Worm (Caenorhabditis elegans) whole organism, L4 larva: ENCODE data around the gene F35B3.3.

Experiments used
- D1046.2 ChIP-seq: fragments of 200-800 bp; sonication (Bioruptor generic); IDR thresholded peaks from 2 replicates; pipeline ENCODE4 v1.3.6; 2022; ENCODE audit warnings: missing genetic modification characterization, missing compliant biosample characterization
- F44E2.7 ChIP-seq: fragments of 200-800 bp; sonication (Bioruptor generic); IDR thresholded peaks from 2 replicates; pipeline ENCODE4 v2.1.2; 2022; ENCODE audit warnings: missing genetic modification characterization, missing compliant biosample characterization
- R02D3.7 ChIP-seq: fragments of 150-350 bp; sonication (generic microtip); optimal IDR thresholded peaks from 3 replicates; lab custom pipeline; 2014; ENCODE audit warnings: missing biosample characterization, missing genetic modification characterization
- T26A8.4 ChIP-seq: fragments of 200-800 bp; sonication (Bioruptor generic); IDR thresholded peaks from 2 replicates; pipeline ENCODE4 v1.3.6; 2022; ENCODE audit warnings: missing genetic modification characterization, missing compliant biosample characterization
- Y5F2A.4 ChIP-seq: fragments of 200-800 bp; sonication (Bioruptor generic); optimal IDR thresholded peaks from 2 replicates; lab custom pipeline; 2018; ENCODE audit warnings: mild to moderate bottlenecking, missing genetic modification characterization, missing compliant biosample characterization
- aha-1 ChIP-seq: fragments of 150-350 bp; peaks from one replicate; lab custom pipeline; 2014; ENCODE audit warnings: missing biosample characterization, missing genetic modification characterization
- attf-4 ChIP-seq: sonication (generic microtip); optimal IDR thresholded peaks from 3 replicates; lab custom pipeline; 2017; ENCODE audit warnings: missing biosample characterization, missing genetic modification characterization
- ceh-20 ChIP-seq: fragments of 200-800 bp; sonication (Bioruptor generic); IDR thresholded peaks from 2 replicates; pipeline ENCODE4 v1.3.6; 2022; ENCODE audit warnings: missing genetic modification reagents, missing genetic modification characterization, missing compliant biosample characterization
- ceh-28 ChIP-seq: fragments of 150-350 bp; optimal IDR thresholded peaks from 2 replicates; lab custom pipeline; 2014; ENCODE audit warnings: missing biosample characterization, missing genetic modification reagents, missing genetic modification characterization
- ces-1 ChIP-seq: fragments of 150-350 bp; sonication (generic microtip); optimal IDR thresholded peaks from 4 replicates; lab custom pipeline; 2014; ENCODE audit warnings: missing biosample characterization, missing genetic modification reagents, missing genetic modification characterization
- cey-2 ChIP-seq: sonication (generic microtip); optimal IDR thresholded peaks from 3 replicates; lab custom pipeline; 2017; ENCODE audit warnings: missing genetic modification characterization, mild to moderate bottlenecking, missing compliant biosample characterization, antibody characterized with exemption, borderline replicate concordance; ENCODE audit not compliant: insufficient read depth
- daf-16 ChIP-seq, 3 experiments: sonication (generic microtip); optimal IDR thresholded peaks; 2 replicates each; lab custom pipeline; 2016 to 2017; ENCODE audit warnings: missing genetic modification characterization in 3 of 3, missing genetic modification reagents in 3 of 3, mild to moderate bottlenecking in 2 of 3, missing compliant biosample characterization in 2 of 3, missing biosample characterization in 1 of 3, moderate library complexity in 1 of 3
- dpl-1 ChIP-seq: fragments of 150-350 bp; optimal IDR thresholded peaks from 2 replicates; lab custom pipeline; 2014; ENCODE audit warnings: missing biosample characterization, missing genetic modification reagents, missing genetic modification characterization
- egl-43 ChIP-seq: fragments of 200-800 bp; sonication (Bioruptor generic); IDR thresholded peaks from 2 replicates; pipeline ENCODE4 v1.3.6; 2022; ENCODE audit warnings: missing genetic modification reagents, missing genetic modification characterization, missing compliant biosample characterization
- fos-1 ChIP-seq: fragments of 150-350 bp; optimal IDR thresholded peaks from 2 replicates; lab custom pipeline; 2014; ENCODE audit warnings: missing biosample characterization, missing genetic modification characterization
- hif-1 ChIP-seq, 2 experiments: sonication (generic microtip); optimal IDR thresholded peaks; 2 replicates each; lab custom pipeline; 2016 to 2017; ENCODE audit warnings: missing compliant biosample characterization in 2 of 2, missing genetic modification characterization in 2 of 2, missing genetic modification reagents in 2 of 2, missing genotype in 2 of 2, mild to moderate bottlenecking in 1 of 2
- hlh-30 ChIP-seq: sonication (generic microtip); optimal IDR thresholded peaks from 2 replicates; lab custom pipeline; 2017; ENCODE audit warnings: antibody characterized with exemption, mild to moderate bottlenecking, missing genetic modification characterization, missing compliant biosample characterization; ENCODE audit not compliant: insufficient read depth
- madf-5 ChIP-seq, 2 experiments: fragments of 200-800 bp; sonication (Bioruptor generic); IDR thresholded peaks; 2 replicates each; pipeline ENCODE4 v1.3.6; 2022; ENCODE audit warnings: missing compliant biosample characterization in 2 of 2, missing genetic modification characterization in 2 of 2
- mdl-1 ChIP-seq, 2 experiments: fragments of 150-350 bp in 1 of 2; sonication (generic microtip) in 1 of 2; optimal IDR thresholded peaks; 2 replicates each; lab custom pipeline; 2014 to 2017; ENCODE audit warnings: missing biosample characterization in 2 of 2, missing genetic modification characterization in 2 of 2
- mdt-29 ChIP-seq: fragments of 200-800 bp; sonication (Bioruptor generic); IDR thresholded peaks from 2 replicates; pipeline ENCODE4 v1.3.6; 2022; ENCODE audit warnings: missing genetic modification reagents, missing genetic modification characterization, missing compliant biosample characterization
- mep-1 ChIP-seq: fragments of 150-350 bp; sonication (generic microtip); optimal IDR thresholded peaks from 3 replicates; lab custom pipeline; 2014; ENCODE audit warnings: missing biosample characterization, missing genetic modification characterization
- mxl-2 ChIP-seq: fragments of 200-800 bp; sonication (Bioruptor generic); conservative IDR thresholded peaks from 2 replicates; pipeline ENCODE4 v1.3.6; 2022; ENCODE audit warnings: missing genetic modification reagents, missing genetic modification characterization, missing compliant biosample characterization
- nhr-102 ChIP-seq: sonication (generic microtip); optimal IDR thresholded peaks from 2 replicates; lab custom pipeline; 2016; ENCODE audit warnings: mild to moderate bottlenecking, missing genetic modification characterization, moderate library complexity, missing compliant biosample characterization
- nhr-11 ChIP-seq: fragments of 150-350 bp; optimal IDR thresholded peaks from 2 replicates; lab custom pipeline; 2014; ENCODE audit warnings: missing biosample characterization, missing genetic modification characterization
- nhr-111 ChIP-seq: fragments of 200-800 bp; sonication (Bioruptor generic); optimal IDR thresholded peaks from 2 replicates; lab custom pipeline; 2018; ENCODE audit warnings: mild to moderate bottlenecking, missing genetic modification characterization, missing compliant biosample characterization
- nhr-25 ChIP-seq: sonication (generic microtip); optimal IDR thresholded peaks from 2 replicates; lab custom pipeline; 2017; ENCODE audit warnings: missing genetic modification characterization, mild to moderate bottlenecking, missing compliant biosample characterization, antibody characterized with exemption, moderate library complexity, borderline replicate concordance; ENCODE audit not compliant: insufficient read depth
- nhr-28 ChIP-seq: fragments of 150-350 bp; optimal IDR thresholded peaks from 2 replicates; lab custom pipeline; 2014; ENCODE audit warnings: missing biosample characterization, missing genetic modification characterization
- nhr-41 ChIP-seq: fragments of 200-800 bp; sonication (Bioruptor generic); IDR thresholded peaks from 2 replicates; pipeline ENCODE4 v1.3.6; 2022; ENCODE audit warnings: missing genetic modification reagents, missing genetic modification characterization, missing compliant biosample characterization
- nhr-77 ChIP-seq: fragments of 150-350 bp; optimal IDR thresholded peaks from 2 replicates; lab custom pipeline; 2014; ENCODE audit warnings: missing biosample characterization, missing genetic modification characterization
- pha-4 ChIP-seq, 2 experiments: fragments of 150-350 bp in 1 of 2; fragments of 200-800 bp in 1 of 2; sonication (Bioruptor generic) in 1 of 2; IDR thresholded peaks in 1 of 2; optimal IDR thresholded peaks in 1 of 2; 2 replicates each; pipeline versions ENCODE4 v1.3.6 to Lab custom; 2014 to 2022; ENCODE audit warnings: missing genetic modification characterization in 2 of 2, missing genetic modification reagents in 2 of 2, missing biosample characterization in 1 of 2, missing compliant biosample characterization in 1 of 2
- php-3 ChIP-seq: fragments of 200-800 bp; sonication (Bioruptor generic); IDR thresholded peaks from 2 replicates; pipeline ENCODE4 v1.3.6; 2022; ENCODE audit warnings: missing genetic modification reagents, missing genetic modification characterization, missing compliant biosample characterization
- rbr-2 ChIP-seq: sonication (generic microtip); optimal IDR thresholded peaks from 2 replicates; lab custom pipeline; 2016; ENCODE audit warnings: missing genotype, missing genetic modification characterization, missing compliant biosample characterization
- set-16 ChIP-seq: fragments of 200-800 bp; sonication (Bioruptor generic); IDR thresholded peaks from 2 replicates; pipeline ENCODE4 v1.3.6; 2022; ENCODE audit warnings: missing genetic modification reagents, missing genetic modification characterization, missing compliant biosample characterization
- snpc-1.2 ChIP-seq: fragments of 200-800 bp; sonication (Bioruptor generic); IDR thresholded peaks from 2 replicates; pipeline ENCODE4 v1.3.6; 2022; ENCODE audit warnings: missing genetic modification reagents, missing genetic modification characterization, missing compliant biosample characterization
- snpc-4 ChIP-seq: fragments of 150-350 bp; optimal IDR thresholded peaks from 2 replicates; lab custom pipeline; 2014; ENCODE audit warnings: missing biosample characterization, missing genetic modification characterization
- unc-130 ChIP-seq: sonication (generic microtip); optimal IDR thresholded peaks from 2 replicates; lab custom pipeline; 2016; ENCODE audit warnings: missing genetic modification reagents, missing genetic modification characterization, missing compliant biosample characterization
- unc-39 ChIP-seq: sonication (generic microtip); optimal IDR thresholded peaks from 2 replicates; lab custom pipeline; 2017; ENCODE audit warnings: missing biosample characterization, missing genetic modification characterization
- unc-62 ChIP-seq, 3 experiments: fragments of 150-350 bp in 1 of 3; sonication (generic microtip); optimal IDR thresholded peaks in 2 of 3; peaks in 1 of 3; 1 replicate in 1 of 3; 2 replicates in 2 of 3; lab custom pipeline; 2014 to 2017; ENCODE audit warnings: missing biosample characterization in 3 of 3, missing genetic modification characterization in 3 of 3, missing genetic modification reagents in 3 of 3, missing genotype in 1 of 3
- zfp-3 ChIP-seq: fragments of 200-800 bp; sonication (Bioruptor generic); conservative IDR thresholded peaks from 2 replicates; pipeline ENCODE4 v1.3.6; 2022; ENCODE audit warnings: missing genetic modification reagents, missing genetic modification characterization, missing compliant biosample characterization
- zip-2 ChIP-seq: fragments of 150-350 bp; optimal IDR thresholded peaks from 2 replicates; lab custom pipeline; 2014; ENCODE audit warnings: missing biosample characterization, missing genetic modification characterization

The F35B3.3 gene

ce11 chrX:17006843-17007242 lies 6.4 kb upstream of the F35B3.3 start:
- TF ChIP-seq ceh-20 (GFP tag; lab: Robert Waterston, UW) (no peak), nhr-111 (no peak), D1046.2 (GFP tag; lab: Robert Waterston, UW) (no peak), egl-43 (GFP tag; lab: Robert Waterston, UW) (0 out of 2 replicates have a peak, but pooled peaks have one; percentile 35), set-16 (GFP tag; lab: Robert Waterston, UW) (peak; percentile 84), fos-1 (no peak)

DNA sequence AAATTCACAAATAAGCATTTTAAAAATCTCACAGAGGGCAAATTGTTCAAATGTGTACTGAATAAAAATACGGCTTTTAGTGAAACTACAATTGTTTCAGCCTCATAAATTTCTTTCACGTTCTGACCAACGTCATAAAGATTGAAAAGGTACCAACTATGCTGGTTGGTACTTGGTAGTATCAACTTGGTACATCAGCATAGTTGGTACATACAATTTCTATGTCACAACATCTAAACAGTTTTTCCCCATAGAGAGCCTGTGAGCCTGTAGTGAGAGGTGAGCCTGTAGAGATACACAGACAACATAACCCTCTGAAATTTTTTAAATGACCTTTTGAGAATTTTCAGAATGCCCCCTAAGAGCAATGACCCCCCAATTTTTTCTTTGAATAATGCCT lies 5.8 kb downstream of the F35B3.3 start:
- TF ChIP-seq R02D3.7 = no peak
- no peak for TF ChIP-seq hlh-30 (tag; lab: Kevin White, UChicago)
- TF ChIP-seq aha-1 = peak; percentile 91
- no peak for TF ChIP-seq rbr-2 (tag; lab: Kevin White, UChicago)
- no peak for TF ChIP-seq mep-1 (tag; lab: Kevin White, UChicago)
- TF ChIP-seq, all 104 proteins: peak for 1

ce11 chrX:17020858-17021257 lies 7.6 kb downstream of the F35B3.3 start, which contains the start of gene F35B3.4:
Gene F35B3.4 (minus strand): TSS chrX:17020958.
- no peak for TF ChIP-seq mep-1 (tag; lab: Kevin White, UChicago)
- TF ChIP-seq dpl-1 (GFP tag; lab: Kevin White, UChicago) = no peak
- TF ChIP-seq cey-2 (tag; lab: Kevin White, UChicago) = no peak
- no peak for TF ChIP-seq nhr-25 (tag; lab: Kevin White, UChicago)
- TF ChIP-seq unc-39 (tag; lab: Kevin White, UChicago) = no peak
- TF ChIP-seq nhr-102 (tag; lab: Kevin White, UChicago) = no peak
- TF ChIP-seq nhr-28 (tag; lab: Kevin White, UChicago) = no peak
- TF ChIP-seq mxl-2 (GFP tag; lab: Robert Waterston, UW) = no peak
- TF ChIP-seq mdt-29 = no peak
- TF ChIP-seq fos-1 = no peak
- no peak for TF ChIP-seq nhr-77 (tag; lab: Kevin White, UChicago)
- TF ChIP-seq ceh-20 (GFP tag; lab: Robert Waterston, UW) = no peak
- TF ChIP-seq unc-130 (GFP tag; lab: Kevin White, UChicago) = no peak
- TF ChIP-seq mdl-1 (tag; optimal IDR thresholded peaks at IDR 0.05; lab: Kevin White, UChicago) = no peak
- TF ChIP-seq php-3 (GFP tag; lab: Robert Waterston, UW) = no peak
- no peak for TF ChIP-seq unc-62 (GFP tag; optimal IDR thresholded peaks at IDR 0.05 in 1 of 2; lab: Kevin White, UChicago)
- TF ChIP-seq unc-62 (tag; optimal IDR thresholded peaks at IDR 0.05; lab: Kevin White, UChicago) = no peak
- TF ChIP-seq, all 104 proteins: peak for 0

- TF ChIP-seq attf-4 (tag; lab: Kevin White, UChicago) = no peak
- TF ChIP-seq mxl-2 (GFP tag; lab: Robert Waterston, UW) = no peak
- TF ChIP-seq hif-1 (tag; optimal IDR thresholded peaks at IDR 0.05; lab: Kevin White, UChicago) = peak in 1 of 2 experiments; percentile 33
- no peak for TF ChIP-seq zfp-3 (GFP tag; lab: Robert Waterston, UW)
- TF ChIP-seq T26A8.4 (GFP tag; lab: Robert Waterston, UW) = 0 out of 2 replicates have a peak, but pooled peaks have one; percentile 31
- TF ChIP-seq ceh-28 (tag; lab: Kevin White, UChicago) = no peak
- TF ChIP-seq ces-1 (GFP tag; lab: Kevin White, UChicago) = no peak
- no peak for TF ChIP-seq snpc-1.2 (GFP tag; lab: Robert Waterston, UW)
- no peak for TF ChIP-seq zip-2 (tag; lab: Kevin White, UChicago)
- 0 out of 2 replicates have a peak, but pooled peaks have one; percentile 29 for TF ChIP-seq pha-4 (GFP tag; IDR thresholded peaks at IDR 0.05; lab: Robert Waterston, UW)
- peak; percentile 2 for TF ChIP-seq pha-4 (tag; optimal IDR thresholded peaks at IDR 0.05; lab: Kevin White, UChicago)
- peak; percentile 13 for TF ChIP-seq nhr-25 (tag; lab: Kevin White, UChicago)
- TF ChIP-seq ceh-20 (GFP tag; lab: Robert Waterston, UW) = no peak
- TF ChIP-seq snpc-4 (tag; lab: Kevin White, UChicago) = no peak
- peak; percentile 59 for TF ChIP-seq nhr-11 (tag; lab: Kevin White, UChicago)
- no peak for TF ChIP-seq Y5F2A.4 (GFP tag; lab: Kevin White, UChicago)
- peak; percentile 26 for TF ChIP-seq nhr-77 (tag; lab: Kevin White, UChicago)
- TF ChIP-seq madf-5 (GFP tag; IDR thresholded peaks at IDR 0.05; lab: Robert Waterston, UW) = no peak
- no peak for TF ChIP-seq daf-16 (GFP tag; optimal IDR thresholded peaks at IDR 0.05; lab: Kevin White, UChicago)
- TF ChIP-seq daf-16 (tag; optimal IDR thresholded peaks at IDR 0.05; lab: Kevin White, UChicago) = peak; percentile 57
- no peak for TF ChIP-seq nhr-41
- TF ChIP-seq rbr-2 (tag; lab: Kevin White, UChicago) = peak; percentile 75
- TF ChIP-seq F44E2.7 = no peak
- TF ChIP-seq unc-62 (GFP tag; optimal IDR thresholded peaks at IDR 0.05 in 1 of 2; lab: Kevin White, UChicago) = peak in 1 of 2 experiments; percentile 91
- no peak for TF ChIP-seq unc-62 (tag; optimal IDR thresholded peaks at IDR 0.05; lab: Kevin White, UChicago)
Observed at ce11 chrX:17030169-17030914, 17.1 kb downstream of the F35B3.3 start, which contains the start of gene ptrn-1. Gene ptrn-1 (minus strand): TSS chrX:17030219.
